Fruit fly (Drosophila melanogaster) whole organism, embryonic: ENCODE measurements around the gene mthl14.

ENCODE experiments used
- Adf1 ChIP-seq: fragments of 200-800 bp; sonication (Bioruptor generic); IDR thresholded peaks from 2 replicates; pipeline ENCODE4 v1.3.6; 2022; ENCODE audit warnings: missing biosample characterization, missing genetic modification characterization
- Antp ChIP-seq: fragments of 200-800 bp; sonication (Bioruptor generic); optimal IDR thresholded peaks from 3 replicates; lab custom pipeline; 2016; ENCODE audit warnings: missing biosample characterization, missing genetic modification characterization
- CG10462 ChIP-seq: fragments of 200-800 bp; sonication (Bioruptor generic); optimal IDR thresholded peaks from 2 replicates; lab custom pipeline; 2016; ENCODE audit warnings: missing biosample characterization, missing genetic modification characterization
- CG10654 ChIP-seq: fragments of 200-800 bp; sonication (Bioruptor generic); optimal IDR thresholded peaks from 2 replicates; lab custom pipeline; 2016; ENCODE audit warnings: missing biosample characterization, missing genetic modification characterization
- CG10979 ChIP-seq: fragments of 200-800 bp; sonication (Bioruptor generic); optimal IDR thresholded peaks from 2 replicates; lab custom pipeline; 2018; ENCODE audit warnings: missing biosample characterization, mild to moderate bottlenecking, missing genetic modification characterization, moderate library complexity
- CG12942 ChIP-seq: fragments of 200-800 bp; sonication (Bioruptor generic); optimal IDR thresholded peaks from 3 replicates; lab custom pipeline; 2016; ENCODE audit warnings: missing biosample characterization, missing genetic modification characterization
- CG13123 ChIP-seq: fragments of 200-800 bp; sonication (Bioruptor generic); optimal IDR thresholded peaks from 2 replicates; lab custom pipeline; 2016; ENCODE audit warnings: missing biosample characterization, missing genetic modification characterization
- CG1602 ChIP-seq: fragments of 200-800 bp; sonication (Bioruptor generic); optimal IDR thresholded peaks from 3 replicates; lab custom pipeline; 2016; ENCODE audit warnings: missing biosample characterization, missing genetic modification characterization
- CG17328 ChIP-seq: fragments of 200-800 bp; sonication (Bioruptor generic); IDR thresholded peaks from 2 replicates; pipeline ENCODE4 v1.3.6; 2022; ENCODE audit warnings: missing biosample characterization, missing genetic modification characterization
- CG18262 ChIP-seq: fragments of 200-800 bp; optimal IDR thresholded peaks from 3 replicates; lab custom pipeline; 2019; ENCODE audit warnings: missing biosample characterization, mild to moderate bottlenecking, missing genetic modification characterization, moderate library complexity
- CG31441 ChIP-seq: fragments of 200-800 bp; sonication (Bioruptor generic); IDR thresholded peaks from 2 replicates; pipeline ENCODE4 v1.3.6; 2022; ENCODE audit warnings: missing biosample characterization, missing genetic modification characterization
- CG3726 ChIP-seq: fragments of 200-800 bp; sonication (Bioruptor generic); IDR thresholded peaks from 3 replicates; pipeline ENCODE4, ENCODE4 v1.3.6; 2022; ENCODE audit warnings: missing biosample characterization, missing genetic modification characterization
- CG3838 ChIP-seq: fragments of 200-800 bp; sonication (Bioruptor generic); optimal IDR thresholded peaks from 3 replicates; lab custom pipeline; 2016; ENCODE audit warnings: missing biosample characterization, missing genetic modification characterization
- CG3847 ChIP-seq: fragments of 200-800 bp; sonication (Bioruptor generic); IDR thresholded peaks from 2 replicates; pipeline ENCODE4 v1.3.6; 2022; ENCODE audit warnings: missing biosample characterization, missing genetic modification characterization
- CG6791 ChIP-seq: fragments of 200-800 bp; sonication (Bioruptor generic); IDR thresholded peaks from 3 replicates; pipeline ENCODE4 v1.3.6; 2022; ENCODE audit warnings: missing biosample characterization, missing genetic modification characterization; ENCODE audit not compliant: partially characterized antibody
- CG7987 ChIP-seq: fragments of 200-800 bp; sonication (Bioruptor generic); optimal IDR thresholded peaks from 2 replicates; lab custom pipeline; 2018; ENCODE audit warnings: missing biosample characterization, mild to moderate bottlenecking, missing genetic modification characterization, moderate library complexity
- CG8290 ChIP-seq, 3 experiments: fragments of 200-800 bp; sonication (Bioruptor generic); optimal IDR thresholded peaks; 2 replicates each; lab custom pipeline; 2016 to 2019; ENCODE audit warnings: missing biosample characterization in 3 of 3, missing genetic modification characterization in 3 of 3, mild to moderate bottlenecking in 2 of 3, moderate library complexity in 1 of 3
- CG8388 ChIP-seq: fragments of 200-800 bp; sonication (Bioruptor generic); optimal IDR thresholded peaks from 2 replicates; lab custom pipeline; 2019; ENCODE audit warnings: missing biosample characterization, mild to moderate bottlenecking, missing genetic modification characterization, moderate library complexity
- CG8765 ChIP-seq: fragments of 200-800 bp; sonication (Bioruptor generic); IDR thresholded peaks from 2 replicates; pipeline ENCODE4 v1.3.6; 2022; ENCODE audit warnings: missing biosample characterization, missing genetic modification characterization
- CG8944 ChIP-seq: fragments of 200-800 bp; sonication (Bioruptor generic); optimal IDR thresholded peaks from 3 replicates; lab custom pipeline; 2016; ENCODE audit warnings: missing biosample characterization, missing genetic modification characterization
- CHES-1-like ChIP-seq: fragments of 200-800 bp; sonication (Bioruptor generic); optimal IDR thresholded peaks from 2 replicates; lab custom pipeline; 2016; ENCODE audit warnings: missing biosample characterization, missing genetic modification characterization
- D19A ChIP-seq: fragments of 200-800 bp; optimal IDR thresholded peaks from 3 replicates; lab custom pipeline; 2019; ENCODE audit warnings: missing biosample characterization, mild to moderate bottlenecking, missing genetic modification characterization, moderate library complexity
- Dip3 ChIP-seq: fragments of 200-800 bp; sonication (Bioruptor generic); optimal IDR thresholded peaks from 3 replicates; lab custom pipeline; 2016; ENCODE audit warnings: missing biosample characterization, missing genetic modification characterization
- Ets65A ChIP-seq: fragments of 200-800 bp; sonication (Bioruptor generic); peaks from one replicate; lab custom pipeline; 2016; ENCODE audit warnings: missing biosample characterization, missing genetic modification characterization
- Fer1 ChIP-seq: fragments of 200-800 bp; sonication (Bioruptor generic); optimal IDR thresholded peaks from 2 replicates; lab custom pipeline; 2017; ENCODE audit warnings: missing biosample characterization, mild to moderate bottlenecking, missing genetic modification characterization
- HHEX ChIP-seq: fragments of 200-800 bp; sonication (Bioruptor generic); optimal IDR thresholded peaks from 3 replicates; lab custom pipeline; 2017; ENCODE audit warnings: missing biosample characterization, mild to moderate bottlenecking, missing genetic modification characterization, missing genetic modification reagents
- Jarid2 ChIP-seq: fragments of 200-800 bp; sonication (Bioruptor generic); optimal IDR thresholded peaks from 3 replicates; lab custom pipeline; 2017; ENCODE audit warnings: mild to moderate bottlenecking, missing biosample characterization, missing genetic modification reagents, missing genetic modification characterization
- MESR4 ChIP-seq: fragments of 200-800 bp; sonication (Bioruptor generic); optimal IDR thresholded peaks from 2 replicates; lab custom pipeline; 2018; ENCODE audit warnings: missing biosample characterization, mild to moderate bottlenecking, missing genetic modification characterization, moderate library complexity
- Poxn ChIP-seq: fragments of 200-800 bp; sonication (Bioruptor generic); IDR thresholded peaks from 2 replicates; pipeline ENCODE4 v1.3.6; 2022; ENCODE audit warnings: missing biosample characterization, missing genetic modification characterization
- aop ChIP-seq: fragments of 200-800 bp; sonication (Bioruptor generic); IDR thresholded peaks from 2 replicates; pipeline ENCODE4 v1.3.6; 2022; ENCODE audit warnings: missing biosample characterization, missing genetic modification characterization
- bbx ChIP-seq: fragments of 200-800 bp; sonication (Bioruptor generic); IDR thresholded peaks from 2 replicates; pipeline ENCODE4 v1.3.6; 2022; ENCODE audit warnings: missing biosample characterization, missing genetic modification characterization; ENCODE audit not compliant: partially characterized antibody
- caup ChIP-seq: fragments of 200-800 bp; sonication (Bioruptor generic); optimal IDR thresholded peaks from 3 replicates; lab custom pipeline; 2017; ENCODE audit warnings: missing biosample characterization, mild to moderate bottlenecking, missing genetic modification characterization, moderate library complexity; ENCODE audit not compliant: severe bottlenecking
- crol ChIP-seq: fragments of 200-800 bp; sonication (Bioruptor generic); IDR thresholded peaks from 2 replicates; pipeline ENCODE4 v1.3.6; 2022; ENCODE audit warnings: missing biosample characterization, missing genetic modification characterization
- dan ChIP-seq: fragments of 200-800 bp; sonication (Bioruptor generic); IDR thresholded peaks from 2 replicates; pipeline ENCODE4 v1.3.6; 2022; ENCODE audit warnings: missing biosample characterization, missing genetic modification characterization
- dm ChIP-seq: fragments of 200-800 bp; sonication (Bioruptor generic); optimal IDR thresholded peaks from 3 replicates; lab custom pipeline; 2016; ENCODE audit warnings: missing biosample characterization, missing genetic modification characterization
- dysf ChIP-seq: fragments of 200-800 bp; sonication (Bioruptor generic); IDR thresholded peaks from 3 replicates; pipeline ENCODE4 v1.3.6; 2022; ENCODE audit warnings: missing biosample characterization, missing genetic modification characterization
- eve ChIP-seq, 2 experiments: fragments of >200 bp; optimal IDR thresholded peaks; 2 replicates each; lab custom pipeline; 2017; ENCODE audit warnings: missing biosample characterization in 2 of 2, missing genetic modification characterization in 2 of 2
- fd64A ChIP-seq: fragments of 200-800 bp; sonication (Bioruptor generic); optimal IDR thresholded peaks from 3 replicates; lab custom pipeline; 2018; ENCODE audit warnings: missing biosample characterization, mild to moderate bottlenecking, missing genetic modification characterization
- hbn ChIP-seq: fragments of 200-800 bp; sonication (Bioruptor generic); IDR thresholded peaks from 2 replicates; pipeline ENCODE4 v1.3.6; 2022; ENCODE audit warnings: missing biosample characterization, missing genetic modification characterization; ENCODE audit not compliant: partially characterized antibody
- lilli ChIP-seq: fragments of 200-800 bp; sonication (Bioruptor generic); optimal IDR thresholded peaks from 3 replicates; lab custom pipeline; 2016; ENCODE audit warnings: missing biosample characterization, missing genetic modification characterization
- nom ChIP-seq: fragments of 200-800 bp; sonication (Bioruptor generic); optimal IDR thresholded peaks from 2 replicates; lab custom pipeline; 2017; ENCODE audit warnings: missing biosample characterization, missing genetic modification characterization, mild to moderate bottlenecking, moderate library complexity, missing genetic modification reagents
- pum ChIP-seq: fragments of 200-800 bp; sonication (Bioruptor generic); optimal IDR thresholded peaks from 2 replicates; lab custom pipeline; 2016; ENCODE audit warnings: missing biosample characterization, missing genetic modification characterization
- repo ChIP-seq: fragments of 200-800 bp; sonication (Bioruptor generic); optimal IDR thresholded peaks from 2 replicates; lab custom pipeline; 2016; ENCODE audit warnings: missing biosample characterization, missing genetic modification characterization
- schlank ChIP-seq: fragments of 200-800 bp; sonication (Bioruptor generic); optimal IDR thresholded peaks from 2 replicates; lab custom pipeline; 2018; ENCODE audit warnings: missing biosample characterization, mild to moderate bottlenecking, missing genetic modification characterization
- scrt ChIP-seq: fragments of 200-800 bp; sonication (Bioruptor generic); optimal IDR thresholded peaks from 2 replicates; lab custom pipeline; 2018; ENCODE audit warnings: missing biosample characterization, mild to moderate bottlenecking, missing genetic modification characterization, moderate library complexity
- trem ChIP-seq: fragments of 200-800 bp; optimal IDR thresholded peaks from 3 replicates; lab custom pipeline; 2019; ENCODE audit warnings: missing biosample characterization, mild to moderate bottlenecking, missing genetic modification characterization, moderate library complexity
- tup ChIP-seq: fragments of 200-800 bp; sonication (Bioruptor generic); optimal IDR thresholded peaks from 2 replicates; lab custom pipeline; 2016; ENCODE audit warnings: missing biosample characterization, mild to moderate bottlenecking, missing genetic modification characterization, moderate library complexity
- wdn ChIP-seq: fragments of 200-800 bp; sonication (Bioruptor generic); IDR thresholded peaks from 2 replicates; pipeline ENCODE4 v1.3.6; 2022; ENCODE audit warnings: missing biosample characterization, missing genetic modification characterization
- zfh1 ChIP-seq: fragments of 200-800 bp; sonication (Bioruptor generic); IDR thresholded peaks from 3 replicates; pipeline ENCODE4 v1.3.6; 2022; ENCODE audit warnings: missing biosample characterization, missing genetic modification characterization

Gene mthl14

dm6 chr3L:264378-265151 lies 17.3 kb downstream of the mthl14 start, which contains the start of the genes Tudor-SN and mRpL17 (continued):
- TF ChIP-seq CG8765 (GFP tag; lab: Robert Waterston, UW) (no peak), trem (tag; lab: Kevin White, UChicago) (peak; percentile 98), CG6791 (GFP tag; lab: Robert Waterston, UW) (peak; percentile 98), CG3838 (GFP tag; lab: Kevin White, UChicago) (no peak), D19A (tag; lab: Kevin White, UChicago) (peak; percentile 38), wdn (GFP tag; lab: Robert Waterston, UW) (no peak), crol (no peak), Ets65A (GFP tag; lab: Kevin White, UChicago) (peak; percentile 83), CG8944 (GFP tag; lab: Kevin White, UChicago) (peak; percentile 23), dan (GFP tag; lab: Robert Waterston, UW) (no peak), repo (GFP tag; lab: Kevin White, UChicago) (no peak), CG12942 (GFP tag; lab: Kevin White, UChicago) (no peak), CG1602 (peak; percentile 17), caup (GFP tag; lab: Kevin White, UChicago) (peak; percentile 12), Jarid2 (GFP tag; lab: Kevin White, UChicago) (no peak), fd64A (GFP tag; lab: Kevin White, UChicago) (no peak), tup (GFP tag; lab: Kevin White, UChicago) (no peak), CG3847 (GFP tag; lab: Robert Waterston, UW) (peak; percentile 59), zfh1 (GFP tag; lab: Robert Waterston, UW) (no peak), aop (GFP tag; lab: Robert Waterston, UW) (no peak), HHEX (no peak), CG13123 (peak; percentile 52), dysf (GFP tag; lab: Robert Waterston, UW) (no peak), MESR4 (GFP tag; lab: Kevin White, UChicago) (peak; percentile 77), CG18262 (tag; lab: Kevin White, UChicago) (peak; percentile 57), Poxn (GFP tag; lab: Robert Waterston, UW) (no peak), CG17328 (GFP tag; lab: Robert Waterston, UW) (0 out of 2 replicates have a peak, but pooled peaks have one; percentile 27), CHES-1-like (GFP tag; lab: Kevin White, UChicago) (no peak), schlank (tag; lab: Kevin White, UChicago) (no peak), scrt (GFP tag; lab: Kevin White, UChicago) (peak; percentile 11), hbn (GFP tag; lab: Robert Waterston, UW) (peak; percentile 85), CG10654 (GFP tag; lab: Kevin White, UChicago) (peak; percentile 15), eve (GFP tag; optimal IDR thresholded peaks at IDR 0.05; lab: Kevin White, UChicago) (no peak), Dip3 (GFP tag; lab: Kevin White, UChicago) (peak; percentile 39), CG10979 (tag; lab: Kevin White, UChicago) (peak; percentile 23), bbx (GFP tag; lab: Robert Waterston, UW) (peak; percentile 99), CG10462 (GFP tag; lab: Kevin White, UChicago) (peak; percentile 38), CG8290 (GFP tag; optimal IDR thresholded peaks at IDR 0.05; lab: Kevin White, UChicago) (peak; percentile 21), CG8290 (tag; optimal IDR thresholded peaks at IDR 0.05; lab: Kevin White, UChicago) (peak in 1 of 2 experiments; percentile 35), CG31441 (GFP tag; lab: Robert Waterston, UW) (peak; percentile 57; the same call in 1 of the 2 replicates), pum (GFP tag; lab: Kevin White, UChicago) (no peak), CG3726 (GFP tag; lab: Robert Waterston, UW) (no peak), Fer1 (GFP tag; lab: Kevin White, UChicago) (no peak), nom (GFP tag; lab: Kevin White, UChicago) (no peak), Antp (GFP tag; lab: Kevin White, UChicago) (no peak), CG7987 (GFP tag; lab: Kevin White, UChicago) (no peak), lilli (GFP tag; lab: Kevin White, UChicago) (peak; percentile 42), dm (GFP tag; lab: Kevin White, UChicago) (no peak), CG8388 (GFP tag; lab: Kevin White, UChicago) (peak; percentile 9), Adf1 (GFP tag; lab: Robert Waterston, UW) (peak; percentile 14; the same call in 1 of the 2 replicates)
